Worm (Caenorhabditis elegans) whole organism, young adult: ENCODE measurements around the gene F58E6.4.
A peak's percentile ranks its signal among the peaks of the same experiment; 100 is the strongest.

ENCODE experiments used
- B0019.2 ChIP-seq: fragments of 200-800 bp; sonication (Bioruptor generic); conservative IDR thresholded peaks from 2 replicates; pipeline ENCODE4 v1.3.6; 2022; ENCODE audit warnings: missing genetic modification reagents, missing genetic modification characterization, missing compliant biosample characterization
- B0035.1 ChIP-seq: sonication (generic microtip); optimal IDR thresholded peaks from 2 replicates; lab custom pipeline; 2016; ENCODE audit warnings: missing genetic modification characterization, mild to moderate bottlenecking, missing compliant biosample characterization, missing genotype, missing genetic modification reagents
- B0336.3 ChIP-seq: fragments of 200-800 bp; sonication (Bioruptor generic); IDR thresholded peaks from 2 replicates; pipeline ENCODE4 v1.3.6; 2022; ENCODE audit warnings: missing genetic modification characterization, missing compliant biosample characterization
- F52B5.7 ChIP-seq: sonication (generic microtip); optimal IDR thresholded peaks from 2 replicates; lab custom pipeline; 2016; ENCODE audit warnings: mild to moderate bottlenecking, missing genetic modification characterization, missing compliant biosample characterization
- F55B11.4 ChIP-seq: sonication (generic microtip); optimal IDR thresholded peaks from 2 replicates; lab custom pipeline; 2016; ENCODE audit warnings: missing compliant biosample characterization, missing genetic modification characterization, borderline replicate concordance; ENCODE audit not compliant: insufficient read depth
- F57C9.4 ChIP-seq: sonication (generic microtip); optimal IDR thresholded peaks from 2 replicates; lab custom pipeline; 2017; ENCODE audit warnings: mild to moderate bottlenecking, missing genetic modification characterization, missing compliant biosample characterization
- T07F8.4 ChIP-seq: sonication (generic microtip); optimal IDR thresholded peaks from 2 replicates; lab custom pipeline; 2016; ENCODE audit warnings: mild to moderate bottlenecking, missing genetic modification characterization, moderate library complexity, missing compliant biosample characterization
- T26A5.8 ChIP-seq: sonication (generic microtip); optimal IDR thresholded peaks from 2 replicates; lab custom pipeline; 2016; ENCODE audit warnings: missing genetic modification characterization, missing compliant biosample characterization
- Y56A3A.18 ChIP-seq: fragments of 200-800 bp; sonication (Bioruptor generic); IDR thresholded peaks from 2 replicates; pipeline ENCODE4 v1.3.6; 2022; ENCODE audit warnings: missing genetic modification reagents, missing genetic modification characterization, missing compliant biosample characterization
- Y67H2A.10 ChIP-seq: fragments of 200-800 bp; sonication (Bioruptor generic); conservative IDR thresholded peaks from 2 replicates; pipeline ENCODE4 v1.3.6; 2022; ENCODE audit warnings: missing genetic modification reagents, missing genetic modification characterization, missing compliant biosample characterization
- ZK185.1 ChIP-seq: sonication (generic microtip); optimal IDR thresholded peaks from 2 replicates; lab custom pipeline; 2016; ENCODE audit warnings: mild to moderate bottlenecking, missing genetic modification characterization, missing compliant biosample characterization; ENCODE audit not compliant: poor library complexity, severe bottlenecking
- athp-1 ChIP-seq: sonication (generic microtip); optimal IDR thresholded peaks from 2 replicates; lab custom pipeline; 2017; ENCODE audit warnings: mild to moderate bottlenecking, missing genetic modification characterization, missing compliant biosample characterization
- attf-3 ChIP-seq: fragments of 200-800 bp; sonication (Bioruptor generic); conservative IDR thresholded peaks from 2 replicates; pipeline ENCODE4 v1.3.6; 2022; ENCODE audit warnings: missing genetic modification reagents, missing genetic modification characterization, missing compliant biosample characterization
- cebp-1 ChIP-seq, 2 experiments: fragments of 200-800 bp in 1 of 2; sonication (Bioruptor generic) in 1 of 2; sonication (generic microtip) in 1 of 2; IDR thresholded peaks in 1 of 2; optimal IDR thresholded peaks in 1 of 2; 2 replicates each; pipeline versions ENCODE4 v1.3.6 to Lab custom; 2017 to 2022; ENCODE audit warnings: missing compliant biosample characterization in 2 of 2, missing genetic modification characterization in 2 of 2, mild to moderate bottlenecking in 1 of 2, missing genetic modification reagents in 1 of 2, moderate library complexity in 1 of 2
- ceh-100 ChIP-seq: fragments of 200-800 bp; sonication (Bioruptor generic); IDR thresholded peaks from 2 replicates; pipeline ENCODE4 v1.3.6; 2022; ENCODE audit warnings: missing genetic modification reagents, missing genetic modification characterization, missing compliant biosample characterization
- ceh-27 ChIP-seq: fragments of 200-800 bp; sonication (Bioruptor generic); optimal IDR thresholded peaks from 2 replicates; lab custom pipeline; 2018; ENCODE audit warnings: mild to moderate bottlenecking, missing genetic modification characterization, moderate library complexity, missing compliant biosample characterization
- ceh-40 ChIP-seq: fragments of 200-800 bp; sonication (Bioruptor generic); IDR thresholded peaks from 2 replicates; pipeline ENCODE4 v1.3.6; 2022; ENCODE audit warnings: missing genetic modification characterization, missing compliant biosample characterization
- ceh-58 ChIP-seq: fragments of 200-800 bp; sonication (Bioruptor generic); IDR thresholded peaks from 2 replicates; pipeline ENCODE4 v1.3.6; 2022; ENCODE audit warnings: missing genetic modification characterization, missing compliant biosample characterization
- efl-1 ChIP-seq: fragments of 150-350 bp; optimal IDR thresholded peaks from 2 replicates; lab custom pipeline; 2014; ENCODE audit warnings: missing biosample characterization, missing genetic modification reagents, missing genetic modification characterization
- egrh-3 ChIP-seq: fragments of 200-800 bp; sonication (Bioruptor generic); IDR thresholded peaks from 2 replicates; pipeline ENCODE4 v1.3.6; 2022; ENCODE audit warnings: missing genetic modification reagents, missing genetic modification characterization, missing compliant biosample characterization
- fkh-3 ChIP-seq: sonication (generic microtip); optimal IDR thresholded peaks from 2 replicates; lab custom pipeline; 2016; ENCODE audit warnings: mild to moderate bottlenecking, missing genetic modification characterization, missing compliant biosample characterization
- hmg-1.2 ChIP-seq: fragments of 200-800 bp; sonication (Bioruptor generic); IDR thresholded peaks from 2 replicates; pipeline ENCODE4 v1.3.6; 2022; ENCODE audit warnings: missing genetic modification reagents, missing genetic modification characterization, missing compliant biosample characterization
- hmg-20 ChIP-seq: fragments of 200-800 bp; sonication (Bioruptor generic); IDR thresholded peaks from 2 replicates; pipeline ENCODE4 v1.3.6; 2022; ENCODE audit warnings: missing genetic modification reagents, missing genetic modification characterization, missing compliant biosample characterization
- hsf-1 ChIP-seq: fragments of 200-800 bp; sonication (Bioruptor generic); IDR thresholded peaks from 2 replicates; pipeline ENCODE4 v1.3.6; 2022; ENCODE audit warnings: missing genetic modification reagents, missing genetic modification characterization, missing compliant biosample characterization
- lag-1 ChIP-seq: fragments of 200-800 bp; sonication (Bioruptor generic); IDR thresholded peaks from 2 replicates; pipeline ENCODE4 v1.3.6; 2022; ENCODE audit warnings: missing genetic modification reagents, missing genetic modification characterization, missing compliant biosample characterization
- let-526 ChIP-seq: fragments of 200-800 bp; sonication (Bioruptor generic); IDR thresholded peaks from 2 replicates; pipeline ENCODE4 v1.3.6; 2022; ENCODE audit warnings: missing genetic modification reagents, missing genetic modification characterization, missing compliant biosample characterization
- lin-35 ChIP-seq, 3 experiments: fragments of 150-350 bp in 2 of 3; sonication (generic microtip) in 1 of 3; optimal IDR thresholded peaks; 2 replicates each; lab custom pipeline; 2014 to 2018; ENCODE audit warnings: missing biosample characterization in 3 of 3, missing genetic modification characterization in 3 of 3, missing genetic modification reagents in 3 of 3
- madf-10 ChIP-seq: sonication (generic microtip); optimal IDR thresholded peaks from 2 replicates; lab custom pipeline; 2016; ENCODE audit warnings: mild to moderate bottlenecking, missing genetic modification characterization, missing compliant biosample characterization
- madf-3 ChIP-seq: fragments of 200-800 bp; sonication (Bioruptor generic); IDR thresholded peaks from 2 replicates; pipeline ENCODE4 v1.3.6; 2022; ENCODE audit warnings: missing genetic modification reagents, missing genetic modification characterization, missing compliant biosample characterization
- madf-6 ChIP-seq: fragments of 200-800 bp; sonication (Bioruptor generic); IDR thresholded peaks from 2 replicates; pipeline ENCODE4 v1.3.6; 2022; ENCODE audit warnings: missing genetic modification reagents, missing genetic modification characterization, missing compliant biosample characterization
- mel-28 ChIP-seq: sonication (generic microtip); optimal IDR thresholded peaks from 2 replicates; lab custom pipeline; 2016; ENCODE audit warnings: borderline replicate concordance, mild to moderate bottlenecking, missing genetic modification characterization, missing compliant biosample characterization
- nfyb-1 ChIP-seq: fragments of 200-800 bp; sonication (Bioruptor generic); IDR thresholded peaks from 2 replicates; pipeline ENCODE4 v1.3.6; 2022; ENCODE audit warnings: missing genetic modification reagents, missing genetic modification characterization, missing compliant biosample characterization
- nhr-179 ChIP-seq: sonication (generic microtip); optimal IDR thresholded peaks from 2 replicates; lab custom pipeline; 2016; ENCODE audit warnings: mild to moderate bottlenecking, missing genetic modification characterization, missing compliant biosample characterization
- nhr-27 ChIP-seq: fragments of 200-800 bp; sonication (Bioruptor generic); optimal IDR thresholded peaks from 2 replicates; lab custom pipeline; 2018; ENCODE audit warnings: mild to moderate bottlenecking, missing genetic modification characterization, moderate library complexity, missing compliant biosample characterization
- nhr-80 ChIP-seq: sonication (generic microtip); optimal IDR thresholded peaks from 2 replicates; lab custom pipeline; 2016; ENCODE audit warnings: missing genetic modification characterization, missing compliant biosample characterization
- nhr-90 ChIP-seq: sonication (generic microtip); optimal IDR thresholded peaks from 2 replicates; lab custom pipeline; 2016; ENCODE audit warnings: missing genotype, mild to moderate bottlenecking, missing genetic modification characterization, missing compliant biosample characterization
- pbrm-1 ChIP-seq: fragments of 200-800 bp; sonication (Bioruptor generic); IDR thresholded peaks from 2 replicates; pipeline ENCODE4 v1.3.6; 2022; ENCODE audit warnings: missing genetic modification reagents, missing genetic modification characterization, missing compliant biosample characterization
- rcor-1 ChIP-seq: fragments of 200-800 bp; sonication (Bioruptor generic); IDR thresholded peaks from 2 replicates; pipeline ENCODE4 v1.3.6; 2022; ENCODE audit warnings: missing genetic modification reagents, missing genetic modification characterization, missing compliant biosample characterization
- rec-8 ChIP-seq, 2 experiments: sonication (generic microtip); optimal IDR thresholded peaks; 2 replicates each; lab custom pipeline; 2016; ENCODE audit warnings: mild to moderate bottlenecking in 2 of 2, missing genetic modification characterization in 2 of 2, missing genetic modification reagents in 2 of 2, missing genotype in 2 of 2, missing biosample characterization in 1 of 2, missing compliant biosample characterization in 1 of 2, moderate library complexity in 1 of 2
- rpc-1 ChIP-seq, 2 experiments: fragments of 150-350 bp in 1 of 2; sonication (generic microtip) in 1 of 2; optimal IDR thresholded peaks; 2 replicates each; lab custom pipeline; 2014 to 2018; ENCODE audit warnings: missing biosample characterization in 1 of 2, missing genetic modification characterization in 1 of 2, missing genetic modification reagents in 1 of 2, missing genotype in 1 of 2
- sea-2 ChIP-seq: fragments of 200-800 bp; sonication (Bioruptor generic); IDR thresholded peaks from 2 replicates; pipeline ENCODE4 v1.3.6; 2022; ENCODE audit warnings: missing genetic modification characterization, missing compliant biosample characterization
- snpc-4 ChIP-seq, 5 experiments: fragments of 150-350 bp in 1 of 5; sonication (generic microtip) in 4 of 5; optimal IDR thresholded peaks; 2 replicates each; lab custom pipeline; 2014 to 2018; ENCODE audit warnings: missing genetic modification characterization in 5 of 5, missing biosample characterization in 3 of 5, antibody characterized with exemption in 2 of 5, mild to moderate bottlenecking in 2 of 5, missing compliant biosample characterization in 2 of 5, missing genotype in 2 of 5, moderate library complexity in 2 of 5, missing genetic modification reagents in 1 of 5
- tbp1 ChIP-seq: fragments of 200-800 bp; sonication (Bioruptor generic); optimal IDR thresholded peaks from 2 replicates; lab custom pipeline; 2018; ENCODE audit warnings: mild to moderate bottlenecking, missing genetic modification characterization, missing compliant biosample characterization
- unc-130 ChIP-seq: sonication (generic microtip); optimal IDR thresholded peaks from 2 replicates; lab custom pipeline; 2016; ENCODE audit warnings: missing genetic modification reagents, missing genetic modification characterization, missing compliant biosample characterization
- zfh-2 ChIP-seq: fragments of 200-800 bp; sonication (Bioruptor generic); conservative IDR thresholded peaks from 2 replicates; pipeline ENCODE4 v1.3.6; 2022; ENCODE audit warnings: missing genetic modification reagents, missing genetic modification characterization, missing compliant biosample characterization
- ztf-25 ChIP-seq: fragments of 200-800 bp; sonication (Bioruptor generic); IDR thresholded peaks from 2 replicates; pipeline ENCODE4 v1.3.6; 2022; ENCODE audit warnings: missing genetic modification reagents, missing genetic modification characterization, missing compliant biosample characterization
- ztf-3 ChIP-seq: fragments of 200-800 bp; sonication (Bioruptor generic); optimal IDR thresholded peaks from 2 replicates; lab custom pipeline; 2018; ENCODE audit warnings: mild to moderate bottlenecking, missing genetic modification characterization, missing compliant biosample characterization

The F58E6.4 gene

ce11 chrV:9786721-9787131 lies 36.5 kb upstream of the F58E6.4 start, which contains the start of gene F46B6.6 (continued):
- TF ChIP-seq unc-130 (GFP tag; lab: Kevin White, UChicago) (no peak), athp-1 (tag; lab: Kevin White, UChicago) (peak; percentile 62), zfh-2 (GFP tag; lab: Robert Waterston, UW) (no peak), madf-10 (no peak), lag-1 (GFP tag; lab: Robert Waterston, UW) (no peak), ZK185.1 (tag; lab: Kevin White, UChicago) (no peak), ceh-100 (GFP tag; lab: Robert Waterston, UW) (no peak), nhr-27 (peak; percentile 22), attf-3 (GFP tag; lab: Robert Waterston, UW) (no peak), rpc-1 (optimal IDR thresholded peaks at IDR 0.05; lab: Kevin White, UChicago) (no peak), rpc-1 (tag; optimal IDR thresholded peaks at IDR 0.05; lab: Kevin White, UChicago) (no peak), nfyb-1 (GFP tag; lab: Robert Waterston, UW) (0 out of 2 replicates have a peak, but pooled peaks have one; percentile 54), ceh-58 (GFP tag; lab: Robert Waterston, UW) (no peak), F52B5.7 (tag; lab: Kevin White, UChicago) (peak; percentile 53), rcor-1 (GFP tag; lab: Robert Waterston, UW) (no peak), lin-35 (GFP tag; optimal IDR thresholded peaks at IDR 0.05; lab: Kevin White, UChicago) (peak in 1 of 3 experiments; percentile 24), sea-2 (GFP tag; lab: Robert Waterston, UW) (no peak), fkh-3 (no peak), let-526 (no peak), cebp-1 (GFP tag; IDR thresholded peaks at IDR 0.05; lab: Robert Waterston, UW) (no peak), cebp-1 (tag; optimal IDR thresholded peaks at IDR 0.05; lab: Kevin White, UChicago) (peak; percentile 54), Y56A3A.18 (GFP tag; lab: Robert Waterston, UW) (0 out of 2 replicates have a peak, but pooled peaks have one; percentile 41), Y67H2A.10 (no peak), F55B11.4 (tag; lab: Kevin White, UChicago) (no peak), nhr-80 (tag; lab: Kevin White, UChicago) (no peak), T07F8.4 (tag; lab: Kevin White, UChicago) (no peak), hmg-20 (GFP tag; lab: Robert Waterston, UW) (no peak), nhr-90 (tag; lab: Kevin White, UChicago) (no peak), T26A5.8 (tag; lab: Kevin White, UChicago) (no peak), pbrm-1 (GFP tag; lab: Robert Waterston, UW) (0 out of 2 replicates have a peak, but pooled peaks have one; percentile 19), snpc-4 (GFP tag; optimal IDR thresholded peaks at IDR 0.05; lab: Kevin White, UChicago) (peak; percentile 33), snpc-4 (tag; optimal IDR thresholded peaks at IDR 0.05; lab: Kevin White, UChicago) (no peak), efl-1 (GFP tag; lab: Kevin White, UChicago) (no peak), ceh-40 (no peak), F57C9.4 (tag; lab: Kevin White, UChicago) (no peak), rec-8 (tag; optimal IDR thresholded peaks at IDR 0.05; lab: Kevin White, UChicago) (peak in 1 of 2 experiments; percentile 12), ztf-3 (GFP tag; lab: Kevin White, UChicago) (peak; percentile 8), tbp1 (GFP tag; lab: Kevin White, UChicago) (peak; percentile 14), hsf-1 (GFP tag; lab: Robert Waterston, UW) (peak; percentile 68), egrh-3 (GFP tag; lab: Robert Waterston, UW) (no peak), ztf-25 (GFP tag; lab: Robert Waterston, UW) (no peak), B0336.3 (GFP tag; lab: Robert Waterston, UW) (peak; percentile 47; the same call in 1 of the 2 replicates), hmg-1.2 (GFP tag; lab: Robert Waterston, UW) (peak; percentile 27; the same call in 1 of the 2 replicates), madf-6 (GFP tag; lab: Robert Waterston, UW) (peak; percentile 29; the same call in 1 of the 2 replicates), nhr-179 (no peak), B0035.1 (tag; lab: Kevin White, UChicago) (peak; percentile 3), B0019.2 (no peak), mel-28 (tag; lab: Kevin White, UChicago) (no peak), madf-3 (GFP tag; lab: Robert Waterston, UW) (peak; percentile 60; the same call in 1 of the 2 replicates), ceh-27 (GFP tag; lab: Kevin White, UChicago) (no peak)
